Fruit fly (Drosophila melanogaster): ENCODE results near the gene NdufA3.

NdufA3 gene

DNA sequence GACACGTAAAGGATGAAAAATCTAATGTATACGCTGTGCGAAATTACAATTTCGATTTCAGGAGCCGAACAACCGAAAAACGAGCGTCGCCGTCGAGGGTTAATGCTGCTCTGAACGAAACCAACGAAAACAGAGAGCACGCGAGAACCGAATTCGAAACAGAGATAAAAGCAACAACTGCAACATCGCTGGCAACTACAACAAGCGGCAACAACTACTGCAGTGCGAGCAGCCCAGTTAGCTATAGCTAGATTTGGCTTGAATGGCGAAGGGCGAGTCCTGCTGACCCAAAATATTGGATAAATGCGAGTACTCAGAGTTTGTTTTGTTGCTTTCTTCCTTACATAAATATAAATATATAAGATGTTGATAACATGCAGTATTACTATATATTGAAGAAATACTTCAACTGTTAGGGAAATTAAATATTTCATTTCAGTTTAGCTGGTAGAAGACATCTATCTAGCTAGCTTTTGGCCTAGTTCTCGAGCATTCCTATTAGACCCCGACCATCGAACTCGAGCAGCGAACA is 24.9 kb downstream of the NdufA3 start, which contains the start of gene fend (continued):
- TF ChIP-seq fkh (GFP tag; optimal IDR thresholded peaks at IDR 0.05) (no peak), salr (GFP tag; optimal IDR thresholded peaks at IDR 0.05) (peak in 1 of 2 experiments; percentile 11), cyc (GFP tag; optimal IDR thresholded peaks at IDR 0.05) (no peak), Hr4 (GFP tag; optimal IDR thresholded peaks at IDR 0.05) (peak; percentile 3), lz (GFP tag; optimal IDR thresholded peaks at IDR 0.05) (peak; percentile 24), Lpt (GFP tag; optimal IDR thresholded peaks at IDR 0.05) (peak; percentile 4), Hr39 (GFP tag; optimal IDR thresholded peaks at IDR 0.05) (no peak)

dm6 chrX:9134241-9134849 is 25.5 kb downstream of the NdufA3 start:
- TF ChIP-seq topi (GFP tag; optimal IDR thresholded peaks at IDR 0.05), result no peak
- no peak for TF ChIP-seq Eip78C (GFP tag)
- TF ChIP-seq cyc (GFP tag; optimal IDR thresholded peaks at IDR 0.05), result no peak
- no peak; the same call in 2 of the 3 replicates for TF ChIP-seq CG6163 (GFP tag; IDR thresholded peaks at IDR 0.05)
- no peak for TF ChIP-seq CG8319 (GFP tag; optimal IDR thresholded peaks at IDR 0.05)
- TF ChIP-seq ss (GFP tag; optimal IDR thresholded peaks at IDR 0.05), result peak; percentile 35 to 70
- TF ChIP-seq CG3032 (tag; optimal IDR thresholded peaks at IDR 0.05), result no peak
- TF ChIP-seq Hr4 (GFP tag; optimal IDR thresholded peaks at IDR 0.05), result no peak
- TF ChIP-seq CG10669 (GFP tag; optimal IDR thresholded peaks at IDR 0.05), result no peak
- TF ChIP-seq Blimp-1 (GFP tag; optimal IDR thresholded peaks at IDR 0.05), result no peak
- TF ChIP-seq CG6808 (GFP tag; optimal IDR thresholded peaks at IDR 0.05), result peak; percentile 35
- no peak for TF ChIP-seq dac (GFP tag; optimal IDR thresholded peaks at IDR 0.05)
- TF ChIP-seq eg (GFP tag; IDR thresholded peaks at IDR 0.05), result peak; percentile 34; the same call in 1 of the 3 replicates
- 0 out of 3 replicates have a peak, but pooled peaks have one; percentile 32 for TF ChIP-seq CG8119 (GFP tag; IDR thresholded peaks at IDR 0.05)
- TF ChIP-seq dsx (GFP tag; optimal IDR thresholded peaks at IDR 0.05; ENCODE audit: poor library complexity, severe bottlenecking), result peak; percentile 28
- no peak for TF ChIP-seq CG1621 (tag; optimal IDR thresholded peaks at IDR 0.05)
- no peak for TF ChIP-seq OdsH (GFP tag; optimal IDR thresholded peaks at IDR 0.05)
- no peak for TF ChIP-seq fkh (GFP tag; optimal IDR thresholded peaks at IDR 0.05)
- peak; percentile 78 for TF ChIP-seq svp (GFP tag)
- TF ChIP-seq Eip75B (GFP tag; optimal IDR thresholded peaks at IDR 0.05), result no peak
- TF ChIP-seq CG6854 (GFP tag; optimal IDR thresholded peaks at IDR 0.05), result no peak
- TF ChIP-seq CG6276 (GFP tag; optimal IDR thresholded peaks at IDR 0.05), result no peak
- TF ChIP-seq fd85E (GFP tag; optimal IDR thresholded peaks at IDR 0.05), result no peak

- TF ChIP-seq CG6163 (GFP tag; IDR thresholded peaks at IDR 0.05) (no peak), dsx (GFP tag; optimal IDR thresholded peaks at IDR 0.05; ENCODE audit: poor library complexity, severe bottlenecking) (no peak), CG7368 (GFP tag; optimal IDR thresholded peaks at IDR 0.05) (no peak), svp (GFP tag) (peak; percentile 86), fd85E (GFP tag; optimal IDR thresholded peaks at IDR 0.05) (no peak), CG1621 (tag; optimal IDR thresholded peaks at IDR 0.05) (no peak)
These were observed 26.1 kb downstream of the NdufA3 start for dm6 chrX:9133577-9134240.

DNA sequence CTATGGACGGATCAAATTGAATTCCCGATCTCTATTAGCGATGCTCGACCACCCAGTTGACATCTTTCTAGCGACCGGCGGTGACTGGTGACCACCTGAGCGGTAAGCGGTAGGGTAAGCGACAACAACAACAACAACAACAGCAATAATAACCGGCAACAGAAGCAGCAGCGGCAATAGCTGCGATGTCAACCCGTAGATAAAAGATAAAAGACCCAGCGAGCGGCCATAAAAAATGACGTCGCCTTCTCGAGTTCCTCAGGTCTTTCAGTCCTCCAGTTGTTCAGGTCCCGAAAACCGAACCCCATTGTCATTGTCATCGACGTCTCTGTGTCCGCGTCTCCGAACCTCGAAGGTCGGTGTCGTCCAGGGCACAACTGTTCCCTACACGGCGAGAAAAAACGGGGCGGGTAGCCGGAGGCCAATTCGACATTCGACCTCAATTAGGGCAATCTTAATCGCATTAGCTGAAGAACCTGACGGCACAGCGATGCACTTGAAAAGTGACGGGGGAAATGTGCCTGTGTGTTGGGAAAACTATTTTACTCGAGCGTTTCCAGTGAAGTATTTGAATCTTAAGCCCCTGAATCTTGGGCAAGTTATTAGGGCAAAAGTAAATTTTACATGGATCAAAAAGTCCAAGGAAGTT is 27.1 kb downstream of the NdufA3 start:
- TF ChIP-seq CG8119 (GFP tag; IDR thresholded peaks at IDR 0.05) (no peak), net (GFP tag; optimal IDR thresholded peaks at IDR 0.05) (no peak), lz (GFP tag; optimal IDR thresholded peaks at IDR 0.05) (no peak), Hr39 (GFP tag; optimal IDR thresholded peaks at IDR 0.05) (no peak), CG6163 (GFP tag; IDR thresholded peaks at IDR 0.05) (no peak), Smox (GFP tag; optimal IDR thresholded peaks at IDR 0.05) (no peak), Eip93F (GFP tag; optimal IDR thresholded peaks at IDR 0.05) (no peak), Sox15 (GFP tag; optimal IDR thresholded peaks at IDR 0.05) (no peak), achi (GFP tag; optimal IDR thresholded peaks at IDR 0.05) (no peak)
